Fruit fly (Drosophila melanogaster) whole organism, embryonic: ENCODE data around the gene CG32829.
A peak's percentile ranks its signal among the peaks of the same experiment; 100 is the strongest.

Experiments
- ATbp ChIP-seq: fragments of 200-800 bp; sonication (Bioruptor generic); optimal IDR thresholded peaks from 2 replicates; lab custom pipeline; 2017; ENCODE audit warnings: missing biosample characterization, mild to moderate bottlenecking, missing genetic modification characterization, missing genetic modification reagents
- B-H2 ChIP-seq: fragments of 200-800 bp; sonication (Bioruptor generic); optimal IDR thresholded peaks from 2 replicates; lab custom pipeline; 2018; ENCODE audit warnings: missing biosample characterization, mild to moderate bottlenecking, missing genetic modification characterization
- C15 ChIP-seq: fragments of 200-800 bp; sonication (Bioruptor generic); IDR thresholded peaks from 3 replicates; pipeline ENCODE4 v1.3.6; 2022; ENCODE audit warnings: missing biosample characterization, missing genetic modification characterization
- CG11696 ChIP-seq: fragments of 200-800 bp; sonication (Bioruptor generic); IDR thresholded peaks from 2 replicates; pipeline ENCODE4 v1.3.6; 2022; ENCODE audit warnings: missing biosample characterization, missing genetic modification characterization
- CG12104 ChIP-seq: fragments of 200-800 bp; sonication (Bioruptor generic); optimal IDR thresholded peaks from 3 replicates; lab custom pipeline; 2016; ENCODE audit warnings: missing biosample characterization, missing genetic modification characterization
- CG12659 ChIP-seq: fragments of 200-800 bp; sonication (Bioruptor generic); optimal IDR thresholded peaks from 3 replicates; lab custom pipeline; 2017; ENCODE audit warnings: mild to moderate bottlenecking, missing biosample characterization, missing genetic modification reagents, missing genetic modification characterization
- CG13424 ChIP-seq: fragments of 200-800 bp; sonication (Bioruptor generic); optimal IDR thresholded peaks from 2 replicates; lab custom pipeline; 2019; ENCODE audit warnings: missing biosample characterization, mild to moderate bottlenecking, missing genetic modification characterization, moderate library complexity
- CG13775 ChIP-seq: fragments of 200-800 bp; sonication (Bioruptor generic); optimal IDR thresholded peaks from 3 replicates; lab custom pipeline; 2017; ENCODE audit warnings: missing biosample characterization, mild to moderate bottlenecking, missing genetic modification characterization
- CG17802 ChIP-seq: fragments of 200-800 bp; sonication (Bioruptor generic); optimal IDR thresholded peaks from 2 replicates; lab custom pipeline; 2018; ENCODE audit warnings: missing biosample characterization, mild to moderate bottlenecking, missing genetic modification characterization, moderate library complexity
- CG2199 ChIP-seq: fragments of 200-800 bp; sonication (Bioruptor generic); IDR thresholded peaks from 3 replicates; pipeline ENCODE4 v1.3.6; 2022; ENCODE audit warnings: missing biosample characterization, missing genetic modification characterization
- CG2202 ChIP-seq: fragments of 200-800 bp; sonication (Bioruptor generic); optimal IDR thresholded peaks from 2 replicates; lab custom pipeline; 2018; ENCODE audit warnings: missing biosample characterization, mild to moderate bottlenecking, missing genetic modification characterization
- CG2889 ChIP-seq: fragments of 200-800 bp; sonication (Bioruptor generic); IDR thresholded peaks from 3 replicates; pipeline ENCODE4 v1.3.6; 2022; ENCODE audit warnings: missing biosample characterization, missing genetic modification characterization
- CG33557 ChIP-seq: fragments of 200-800 bp; sonication (Bioruptor generic); optimal IDR thresholded peaks from 2 replicates; lab custom pipeline; 2019; ENCODE audit warnings: missing biosample characterization, mild to moderate bottlenecking, missing genetic modification characterization, moderate library complexity
- CG42726 ChIP-seq: fragments of 200-800 bp; sonication (Bioruptor generic); IDR thresholded peaks from 2 replicates; pipeline ENCODE4 v1.3.6; 2022; ENCODE audit warnings: missing biosample characterization, missing genetic modification characterization; ENCODE audit not compliant: partially characterized antibody
- CG4617 ChIP-seq: fragments of 200-800 bp; sonication (Bioruptor generic); optimal IDR thresholded peaks from 3 replicates; lab custom pipeline; 2016; ENCODE audit warnings: missing biosample characterization, missing genetic modification characterization, borderline replicate concordance
- CG5180 ChIP-seq: fragments of 200-800 bp; sonication (Bioruptor generic); optimal IDR thresholded peaks from 3 replicates; lab custom pipeline; 2017; ENCODE audit warnings: missing biosample characterization, missing genetic modification characterization, mild to moderate bottlenecking, moderate library complexity, missing genetic modification reagents
- CG7556 ChIP-seq: fragments of 200-800 bp; sonication (Bioruptor generic); optimal IDR thresholded peaks from 2 replicates; lab custom pipeline; 2017; ENCODE audit warnings: missing biosample characterization, mild to moderate bottlenecking, missing genetic modification characterization
- CG7745 ChIP-seq: fragments of 200-800 bp; sonication (Bioruptor generic); optimal IDR thresholded peaks from 2 replicates; lab custom pipeline; 2018; ENCODE audit warnings: missing biosample characterization, mild to moderate bottlenecking, missing genetic modification characterization, moderate library complexity
- CG8765 ChIP-seq: fragments of 200-800 bp; sonication (Bioruptor generic); IDR thresholded peaks from 2 replicates; pipeline ENCODE4 v1.3.6; 2022; ENCODE audit warnings: missing biosample characterization, missing genetic modification characterization
- CG9437 ChIP-seq: fragments of 200-800 bp; sonication (Bioruptor generic); optimal IDR thresholded peaks from 2 replicates; lab custom pipeline; 2018; ENCODE audit warnings: missing biosample characterization, mild to moderate bottlenecking, missing genetic modification characterization
- Dek ChIP-seq: fragments of 200-800 bp; sonication (Bioruptor generic); optimal IDR thresholded peaks from 3 replicates; lab custom pipeline; 2019; ENCODE audit warnings: missing biosample characterization, mild to moderate bottlenecking, missing genetic modification characterization, moderate library complexity
- GATAe ChIP-seq: fragments of 200-800 bp; sonication (Bioruptor generic); conservative IDR thresholded peaks from 2 replicates; pipeline ENCODE4 v1.3.6; 2022; ENCODE audit warnings: missing biosample characterization, missing genetic modification characterization
- Kr ChIP-seq: fragments of 200-800 bp; sonication (Bioruptor generic); optimal IDR thresholded peaks from 2 replicates; lab custom pipeline; 2017; ENCODE audit warnings: missing biosample characterization, mild to moderate bottlenecking, missing genetic modification characterization
- Myb ChIP-seq: fragments of 200-800 bp; sonication (Bioruptor generic); optimal IDR thresholded peaks from 2 replicates; lab custom pipeline; 2016; ENCODE audit warnings: missing biosample characterization, missing genetic modification characterization
- Rx ChIP-seq: fragments of 200-800 bp; sonication (Bioruptor generic); IDR thresholded peaks from 2 replicates; pipeline ENCODE4 v1.3.6; 2022; ENCODE audit warnings: missing biosample characterization, missing genetic modification characterization
- Sox100B ChIP-seq: fragments of 200-800 bp; sonication (Bioruptor generic); optimal IDR thresholded peaks from 3 replicates; lab custom pipeline; 2018; ENCODE audit warnings: missing biosample characterization, mild to moderate bottlenecking, missing genetic modification characterization
- Sry-δ ChIP-seq: fragments of 200-800 bp; sonication (Bioruptor generic); optimal IDR thresholded peaks from 2 replicates; lab custom pipeline; 2016; ENCODE audit warnings: missing biosample characterization, missing genetic modification characterization
- ato ChIP-seq: fragments of 200-800 bp; sonication (Bioruptor generic); IDR thresholded peaks from 2 replicates; pipeline ENCODE4 v1.3.6; 2022; ENCODE audit warnings: missing biosample characterization, missing genetic modification characterization; ENCODE audit not compliant: partially characterized antibody
- az2 ChIP-seq: fragments of 200-800 bp; sonication (Bioruptor generic); optimal IDR thresholded peaks from 3 replicates; lab custom pipeline; 2016; ENCODE audit warnings: missing biosample characterization, missing genetic modification characterization
- br ChIP-seq: fragments of >200 bp; optimal IDR thresholded peaks from 2 replicates; lab custom pipeline; 2017
- chinmo ChIP-seq: fragments of 200-800 bp; sonication (Bioruptor generic); IDR thresholded peaks from 4 replicates; pipeline ENCODE4 v1.3.6; 2022; ENCODE audit warnings: missing biosample characterization, missing genetic modification characterization; ENCODE audit not compliant: partially characterized antibody
- chn ChIP-seq: fragments of 200-800 bp; sonication (Bioruptor generic); optimal IDR thresholded peaks from 2 replicates; lab custom pipeline; 2016; ENCODE audit warnings: missing biosample characterization, missing genetic modification characterization
- dmrt99B ChIP-seq: fragments of 200-800 bp; sonication (Bioruptor generic); optimal IDR thresholded peaks from 2 replicates; lab custom pipeline; 2018; ENCODE audit warnings: missing biosample characterization, mild to moderate bottlenecking, missing genetic modification characterization, moderate library complexity
- esg ChIP-seq: fragments of 200-800 bp; sonication (Bioruptor generic); conservative IDR thresholded peaks from 2 replicates; pipeline ENCODE4 v1.3.6; 2022; ENCODE audit warnings: missing biosample characterization, missing genetic modification characterization
- fu2 ChIP-seq: fragments of 200-800 bp; sonication (Bioruptor generic); optimal IDR thresholded peaks from 2 replicates; lab custom pipeline; 2016; ENCODE audit warnings: missing biosample characterization, missing genetic modification characterization
- gsb ChIP-seq: fragments of 200-800 bp; sonication (Bioruptor generic); IDR thresholded peaks from 2 replicates; pipeline ENCODE4 v1.3.6; 2022; ENCODE audit warnings: missing biosample characterization, missing genetic modification characterization
- jing ChIP-seq: fragments of 200-800 bp; sonication (Bioruptor generic); optimal IDR thresholded peaks from 2 replicates; lab custom pipeline; 2018; ENCODE audit warnings: missing biosample characterization, mild to moderate bottlenecking, missing genetic modification characterization
- jumu ChIP-seq: fragments of 200-800 bp; sonication (Bioruptor generic); optimal IDR thresholded peaks from 3 replicates; lab custom pipeline; 2016; ENCODE audit warnings: missing biosample characterization, missing genetic modification characterization
- kay ChIP-seq: fragments of 200-800 bp; sonication (Bioruptor generic); optimal IDR thresholded peaks from 2 replicates; lab custom pipeline; 2016; ENCODE audit warnings: missing biosample characterization, missing genetic modification characterization
- mam ChIP-seq: fragments of 200-800 bp; sonication (Bioruptor generic); optimal IDR thresholded peaks from 3 replicates; lab custom pipeline; 2016; ENCODE audit warnings: missing biosample characterization, missing genetic modification characterization
- nom ChIP-seq: fragments of 200-800 bp; sonication (Bioruptor generic); optimal IDR thresholded peaks from 2 replicates; lab custom pipeline; 2017; ENCODE audit warnings: missing biosample characterization, missing genetic modification characterization, mild to moderate bottlenecking, moderate library complexity, missing genetic modification reagents
- oc ChIP-seq: fragments of 200-800 bp; sonication (Bioruptor generic); optimal IDR thresholded peaks from 2 replicates; lab custom pipeline; 2018; ENCODE audit warnings: missing biosample characterization, mild to moderate bottlenecking, missing genetic modification characterization, moderate library complexity
- onecut ChIP-seq: fragments of 200-800 bp; sonication (Bioruptor generic); IDR thresholded peaks from 2 replicates; pipeline ENCODE4 v1.3.6; 2022; ENCODE audit warnings: missing biosample characterization, missing genetic modification characterization
- pan ChIP-seq, 4 experiments: fragments of >200 bp in 3 of 4; fragments of 200-800 bp in 1 of 4; sonication (Bioruptor generic) in 1 of 4; optimal IDR thresholded peaks in 3 of 4; IDR thresholded peaks in 1 of 4; 2 replicates each; pipeline versions ENCODE4 v1.3.6 to Lab custom; 2017 to 2022; ENCODE audit warnings: missing biosample characterization in 2 of 4, missing genetic modification characterization in 2 of 4, mixed read lengths in 1 of 4
- pnt ChIP-seq: fragments of 200-800 bp; sonication (Bioruptor generic); optimal IDR thresholded peaks from 3 replicates; lab custom pipeline; 2016; ENCODE audit warnings: missing biosample characterization, missing genetic modification characterization
- rib ChIP-seq: fragments of 200-800 bp; sonication (Bioruptor generic); IDR thresholded peaks from 2 replicates; pipeline ENCODE4 v1.3.6; 2022; ENCODE audit warnings: missing biosample characterization, missing genetic modification characterization
- so ChIP-seq: fragments of 200-800 bp; sonication (Bioruptor generic); IDR thresholded peaks from 3 replicates; pipeline ENCODE4 v1.3.6; 2022; ENCODE audit warnings: missing biosample characterization, missing genetic modification characterization
- sug ChIP-seq: fragments of 200-800 bp; optimal IDR thresholded peaks from 2 replicates; lab custom pipeline; 2019; ENCODE audit warnings: missing biosample characterization, mild to moderate bottlenecking, missing genetic modification characterization, moderate library complexity
- tgo ChIP-seq: fragments of 200-800 bp; sonication (Bioruptor generic); IDR thresholded peaks from 3 replicates; pipeline ENCODE4 v1.3.6; 2022; ENCODE audit warnings: missing biosample characterization, missing genetic modification characterization
- tup ChIP-seq: fragments of 200-800 bp; sonication (Bioruptor generic); optimal IDR thresholded peaks from 2 replicates; lab custom pipeline; 2016; ENCODE audit warnings: missing biosample characterization, mild to moderate bottlenecking, missing genetic modification characterization, moderate library complexity
- vfl ChIP-seq: fragments of 200-800 bp; sonication (Bioruptor generic); optimal IDR thresholded peaks from 2 replicates; lab custom pipeline; 2016; ENCODE audit warnings: missing biosample characterization, missing genetic modification characterization

The CG32829 gene

dm6 chr2L:6956725-6957124, 40.5 kb upstream of the CG32829 start, which contains the start of the genes CG13775 and CG3430 (continued):
- TF ChIP-seq CG11696 (GFP tag; lab: Robert Waterston, UW) (no peak), sug (peak; percentile 22), rib (GFP tag; lab: Robert Waterston, UW) (0 out of 2 replicates have a peak, but pooled peaks have one; percentile 12), B-H2 (GFP tag; lab: Kevin White, UChicago) (no peak), pnt (GFP tag; lab: Kevin White, UChicago) (no peak), dmrt99B (tag; lab: Kevin White, UChicago) (no peak), Myb (GFP tag; lab: Kevin White, UChicago) (peak; percentile 41), jumu (peak; percentile 8), CG5180 (GFP tag; lab: Kevin White, UChicago) (no peak), Dek (tag; lab: Kevin White, UChicago) (no peak), az2 (GFP tag; lab: Kevin White, UChicago) (no peak), ato (GFP tag; lab: Robert Waterston, UW) (peak; percentile 20; the same call in 1 of the 2 replicates), chn (GFP tag; lab: Kevin White, UChicago) (no peak), nom (GFP tag; lab: Kevin White, UChicago) (peak; percentile 11), CG42726 (GFP tag; lab: Robert Waterston, UW) (peak; percentile 66; the same call in 1 of the 2 replicates), CG12104 (no peak), ATbp (GFP tag; lab: Kevin White, UChicago) (no peak), Sox100B (GFP tag; lab: Kevin White, UChicago) (no peak), CG2889 (GFP tag; lab: Robert Waterston, UW) (no peak), so (GFP tag; lab: Robert Waterston, UW) (no peak), br (lab: Kevin White, UChicago) (no peak), CG12659 (GFP tag; lab: Kevin White, UChicago) (peak; percentile 44), GATAe (GFP tag; lab: Robert Waterston, UW) (no peak), CG4617 (GFP tag; lab: Kevin White, UChicago) (peak; percentile 27), CG2199 (no peak), oc (tag; lab: Kevin White, UChicago) (no peak), CG7745 (tag; lab: Kevin White, UChicago) (no peak), CG2202 (tag; lab: Kevin White, UChicago) (no peak), CG33557 (GFP tag; lab: Kevin White, UChicago) (peak; percentile 10), onecut (GFP tag; lab: Robert Waterston, UW) (no peak), fu2 (no peak), esg (GFP tag; lab: Robert Waterston, UW) (no peak), Sry-δ (GFP tag; lab: Kevin White, UChicago) (peak; percentile 93), CG13775 (GFP tag; lab: Kevin White, UChicago) (peak; percentile 100), C15 (no peak), Rx (GFP tag; lab: Robert Waterston, UW) (no peak), jing (GFP tag; lab: Kevin White, UChicago) (no peak), CG7556 (GFP tag; lab: Kevin White, UChicago) (no peak), CG9437 (GFP tag; lab: Kevin White, UChicago) (peak; percentile 2), CG8765 (GFP tag; lab: Robert Waterston, UW) (no peak), CG13424 (tag; lab: Kevin White, UChicago) (peak; percentile 10), pan (optimal IDR thresholded peaks at IDR 0.05; lab: Kevin White, UChicago) (no peak), pan (GFP tag; optimal IDR thresholded peaks at IDR 0.05 in 1 of 2, IDR thresholded peaks at IDR 0.05 in 1 of 2) (peak in 1 of 2 experiments; percentile 49), mam (peak; percentile 52), tup (no peak), chinmo (GFP tag; lab: Robert Waterston, UW) (peak; percentile 74; the same call in 2 of the 4 replicates), gsb (GFP tag; lab: Robert Waterston, UW) (0 out of 2 replicates have a peak, but pooled peaks have one; percentile 14), Kr (GFP tag; lab: Kevin White, UChicago) (no peak), CG17802 (tag; lab: Kevin White, UChicago) (no peak), vfl (peak; percentile 7), kay (GFP tag; lab: Kevin White, UChicago) (no peak), tgo (GFP tag; lab: Robert Waterston, UW) (no peak)
